Worm (Caenorhabditis elegans): ENCODE measurements around the gene T08B6.1.

DNA sequence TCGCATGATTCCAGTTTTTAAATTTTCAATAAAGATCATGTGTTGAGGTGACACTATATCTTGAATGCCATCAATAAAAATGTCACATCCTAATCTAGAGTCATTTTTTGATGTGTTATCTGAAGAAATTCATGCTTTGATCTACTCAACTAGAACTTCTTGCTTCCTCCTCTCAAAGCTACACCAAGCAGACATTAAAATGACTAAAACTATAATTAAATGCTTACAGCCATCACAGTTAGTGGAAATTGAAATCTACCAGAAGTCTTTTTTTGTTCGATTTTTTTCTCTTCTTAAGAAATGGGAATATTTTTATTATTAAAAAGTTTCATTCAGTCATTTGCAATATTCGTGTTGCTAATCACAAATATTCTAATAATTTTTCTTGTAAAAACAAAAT lies 30.6 kb upstream of the T08B6.1 start, which contains the start of gene str-158:
- TF ChIP-seq crh-2 (tag; optimal IDR thresholded peaks at IDR 0.05) (no peak), skn-1 (tag; optimal IDR thresholded peaks at IDR 0.05) (no peak), aly-2 (tag; optimal IDR thresholded peaks at IDR 0.05) (no peak), elt-3 (tag; optimal IDR thresholded peaks at IDR 0.05) (no peak), sma-3 (GFP tag; optimal IDR thresholded peaks at IDR 0.05) (no peak), unc-62 (GFP tag; optimal IDR thresholded peaks at IDR 0.05) (no peak), snpc-4 (tag; optimal IDR thresholded peaks at IDR 0.05) (no peak), fos-1 (tag; optimal IDR thresholded peaks at IDR 0.05) (no peak), R02D3.7 (tag; optimal IDR thresholded peaks at IDR 0.05) (no peak), nhr-77 (tag; optimal IDR thresholded peaks at IDR 0.05) (no peak), zag-1 (tag; optimal IDR thresholded peaks at IDR 0.05) (no peak), nhr-23 (tag; optimal IDR thresholded peaks at IDR 0.05) (no peak)

All from whole organism, L2 larva.